1 fruit fly cellular context compared by ENCODE assay signal in the genomic region with DNA sequence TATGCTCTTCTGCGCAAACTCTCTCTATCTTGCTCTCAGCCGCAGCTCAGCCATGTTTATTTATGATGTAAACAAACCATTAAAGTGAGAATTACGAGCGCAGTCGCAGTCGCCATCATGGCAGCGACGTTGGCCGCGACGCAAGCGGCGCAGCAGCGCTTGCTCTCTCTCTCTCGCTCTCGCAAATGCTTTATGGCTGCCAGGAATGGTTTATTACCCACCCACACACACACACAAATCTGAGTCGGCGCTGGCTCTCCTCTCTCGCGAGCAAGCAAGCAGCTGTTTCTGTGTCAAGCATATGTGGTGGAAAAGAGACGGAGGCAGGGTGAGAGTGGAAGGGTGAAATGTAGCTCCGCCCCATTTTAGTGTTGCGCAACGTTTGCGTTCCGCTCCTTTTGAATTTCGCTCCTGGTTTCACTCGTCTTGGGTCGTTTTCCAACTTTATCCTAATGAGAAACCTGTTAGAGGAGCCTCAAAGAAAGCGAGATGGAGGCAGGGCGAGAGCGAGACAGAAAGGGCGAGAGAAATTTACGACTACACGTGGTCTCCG.
A peak's percentile ranks its signal among the peaks of the same experiment; 100 is the strongest.
TF ChIP-seq lines count a peak whose summit lies in the region.

No protein-coding gene starts in this region.

TF ChIP-seq in whole organism, embryonic, 481 proteins besides CTCF, POLR2A, EP300 and RAD21 (continued from another document and continues in another):
- TF ChIP-seq Sry-β (GFP tag; optimal IDR thresholded peaks at IDR 0.05; lab: Kevin White, UChicago) (no peak), CG12155 (GFP tag; optimal IDR thresholded peaks at IDR 0.05; lab: Kevin White, UChicago) (no peak), Ets65A (GFP tag; lab: Kevin White, UChicago) (no peak), CG17385 (GFP tag; optimal IDR thresholded peaks at IDR 0.05; lab: Kevin White, UChicago) (no peak), al (GFP tag; IDR thresholded peaks at IDR 0.05; lab: Robert Waterston, UW) (no peak), dpn (GFP tag; optimal IDR thresholded peaks at IDR 0.05; lab: Kevin White, UChicago) (peak in 1 of 2 experiments; percentile 31), onecut (GFP tag; IDR thresholded peaks at IDR 0.05; lab: Robert Waterston, UW) (no peak), pfk (GFP tag; optimal IDR thresholded peaks at IDR 0.05; lab: Kevin White, UChicago) (peak; percentile 28), CG10654 (GFP tag; optimal IDR thresholded peaks at IDR 0.05; lab: Kevin White, UChicago) (no peak), stwl (tag; optimal IDR thresholded peaks at IDR 0.05; lab: Kevin White, UChicago) (peak; percentile 78), CG16863 (GFP tag; optimal IDR thresholded peaks at IDR 0.05; lab: Kevin White, UChicago) (no peak), Bgb (GFP tag; IDR thresholded peaks at IDR 0.05; lab: Robert Waterston, UW; ENCODE audit: partially characterized antibody) (0 out of 2 replicates have a peak, but pooled peaks have one; percentile 22), Doc2 (GFP tag; IDR thresholded peaks at IDR 0.05; lab: Robert Waterston, UW) (no peak), fd3F (GFP tag; optimal IDR thresholded peaks at IDR 0.05; lab: Kevin White, UChicago) (no peak), Chrac-16 (GFP tag; optimal IDR thresholded peaks at IDR 0.05; lab: Kevin White, UChicago) (no peak), CG18619 (GFP tag; optimal IDR thresholded peaks at IDR 0.05; lab: Kevin White, UChicago) (no peak), TFAM (GFP tag; optimal IDR thresholded peaks at IDR 0.05; lab: Kevin White, UChicago) (no peak), CG18262 (tag; optimal IDR thresholded peaks at IDR 0.05; lab: Kevin White, UChicago) (peak; percentile 18), CG12071 (GFP tag; optimal IDR thresholded peaks at IDR 0.05; lab: Kevin White, UChicago) (peak; percentile 3), dysf (GFP tag; IDR thresholded peaks at IDR 0.05; lab: Robert Waterston, UW) (no peak), CG31441 (GFP tag; IDR thresholded peaks at IDR 0.05; lab: Robert Waterston, UW) (no peak), CG2202 (tag; optimal IDR thresholded peaks at IDR 0.05; lab: Kevin White, UChicago) (peak; percentile 0), CG16813 (GFP tag; IDR thresholded peaks at IDR 0.05; lab: Robert Waterston, UW; ENCODE audit: partially characterized antibody) (0 out of 3 replicates have a peak, but pooled peaks have one; percentile 9), CG1603 (tag; optimal IDR thresholded peaks at IDR 0.05; lab: Kevin White, UChicago) (no peak), ind (GFP tag; optimal IDR thresholded peaks at IDR 0.05; lab: Kevin White, UChicago) (no peak), sug (tag; optimal IDR thresholded peaks at IDR 0.05; lab: Kevin White, UChicago) (no peak), Trl (optimal IDR thresholded peaks at IDR 0.05; lab: Kevin White, UChicago) (peak; percentile 87 to 91), Trl (GFP tag; optimal IDR thresholded peaks at IDR 0.05; lab: Kevin White, UChicago) (peak; percentile 46), CG12659 (GFP tag; optimal IDR thresholded peaks at IDR 0.05; lab: Kevin White, UChicago) (no peak), CG7786 (GFP tag; optimal IDR thresholded peaks at IDR 0.05; lab: Kevin White, UChicago) (no peak), CG13894 (tag; optimal IDR thresholded peaks at IDR 0.05; lab: Kevin White, UChicago) (peak; percentile 18), chm (GFP tag; IDR thresholded peaks at IDR 0.05; lab: Robert Waterston, UW) (0 out of 2 replicates have a peak, but pooled peaks have one; percentile 15), CG4328 (GFP tag; optimal IDR thresholded peaks at IDR 0.05; lab: Kevin White, UChicago) (no peak), NFAT (GFP tag; IDR thresholded peaks at IDR 0.05; lab: Robert Waterston, UW) (no peak), tx (GFP tag; optimal IDR thresholded peaks at IDR 0.05; lab: Kevin White, UChicago) (no peak), CG10959 (GFP tag; IDR thresholded peaks at IDR 0.05; lab: Robert Waterston, UW) (no peak), prd (optimal IDR thresholded peaks at IDR 0.05; lab: Kevin White, UChicago) (no peak), prd (GFP tag; IDR thresholded peaks at IDR 0.05; lab: Robert Waterston, UW) (no peak), Hey (tag; optimal IDR thresholded peaks at IDR 0.05; lab: Kevin White, UChicago) (peak; percentile 13), ato (GFP tag; IDR thresholded peaks at IDR 0.05; lab: Robert Waterston, UW; ENCODE audit: partially characterized antibody) (no peak), Aef1 (GFP tag; IDR thresholded peaks at IDR 0.05; lab: Robert Waterston, UW) (no peak), CG34422 (GFP tag; IDR thresholded peaks at IDR 0.05; lab: Robert Waterston, UW) (peak; percentile 34; the same call in 1 of the 3 replicates), pzg (GFP tag; optimal IDR thresholded peaks at IDR 0.05; lab: Kevin White, UChicago) (peak; percentile 3), CG8924 (tag; optimal IDR thresholded peaks at IDR 0.05; lab: Kevin White, UChicago) (peak; percentile 47), ci (GFP tag; IDR thresholded peaks at IDR 0.05; lab: Robert Waterston, UW) (peak; percentile 36; the same call in 2 of the 3 replicates), Ptx1 (GFP tag; IDR thresholded peaks at IDR 0.05; lab: Robert Waterston, UW) (no peak), bowl (GFP tag; IDR thresholded peaks at IDR 0.05; lab: Robert Waterston, UW) (no peak), tin (GFP tag; optimal IDR thresholded peaks at IDR 0.05; lab: Kevin White, UChicago) (peak; percentile 31), CG2875 (GFP tag; optimal IDR thresholded peaks at IDR 0.05; lab: Kevin White, UChicago) (no peak), CG7745 (tag; optimal IDR thresholded peaks at IDR 0.05; lab: Kevin White, UChicago) (no peak), gce (GFP tag; IDR thresholded peaks at IDR 0.05; lab: Robert Waterston, UW) (0 out of 3 replicates have a peak, but pooled peaks have one; percentile 36), CG17359 (tag; optimal IDR thresholded peaks at IDR 0.05; lab: Kevin White, UChicago) (no peak), chif (GFP tag; optimal IDR thresholded peaks at IDR 0.05; lab: Kevin White, UChicago) (no peak), Rfx (GFP tag; IDR thresholded peaks at IDR 0.05; lab: Robert Waterston, UW) (0 out of 2 replicates have a peak, but pooled peaks have one; percentile 18), sr (GFP tag; IDR thresholded peaks at IDR 0.05; lab: Robert Waterston, UW) (no peak; the same call in 1 of the 3 replicates), pnt (GFP tag; optimal IDR thresholded peaks at IDR 0.05; lab: Kevin White, UChicago) (no peak), nau (GFP tag; optimal IDR thresholded peaks at IDR 0.05; lab: Kevin White, UChicago) (peak; percentile 64), Asciz (GFP tag; optimal IDR thresholded peaks at IDR 0.05; lab: Kevin White, UChicago) (no peak), CG13123 (GFP tag; optimal IDR thresholded peaks at IDR 0.05; lab: Kevin White, UChicago) (no peak), pb (GFP tag; optimal IDR thresholded peaks at IDR 0.05; lab: Kevin White, UChicago) (no peak), CG13775 (GFP tag; optimal IDR thresholded peaks at IDR 0.05; lab: Kevin White, UChicago) (peak; percentile 11), jigr1 (GFP tag; IDR thresholded peaks at IDR 0.05; lab: Robert Waterston, UW) (no peak), CG7987 (GFP tag; optimal IDR thresholded peaks at IDR 0.05; lab: Kevin White, UChicago) (no peak), cad (GFP tag; optimal IDR thresholded peaks at IDR 0.05; lab: Kevin White, UChicago) (peak; percentile 100), MTF-1 (GFP tag; optimal IDR thresholded peaks at IDR 0.05; lab: Kevin White, UChicago; ENCODE audit: borderline replicate concordance) (peak; percentile 22), CG8944 (GFP tag; optimal IDR thresholded peaks at IDR 0.05; lab: Kevin White, UChicago) (no peak), az2 (GFP tag; optimal IDR thresholded peaks at IDR 0.05; lab: Kevin White, UChicago) (no peak), B-H1 (GFP tag; IDR thresholded peaks at IDR 0.05; lab: Robert Waterston, UW) (no peak), CG12769 (tag; optimal IDR thresholded peaks at IDR 0.05; lab: Kevin White, UChicago) (no peak), Dref (GFP tag; IDR thresholded peaks at IDR 0.05; lab: Robert Waterston, UW) (no peak), CG30020 (tag; optimal IDR thresholded peaks at IDR 0.05; lab: Kevin White, UChicago) (no peak), CG10274 (GFP tag; optimal IDR thresholded peaks at IDR 0.05; lab: Kevin White, UChicago) (no peak), gro (GFP tag; optimal IDR thresholded peaks at IDR 0.05; lab: Kevin White, UChicago) (peak; percentile 31), CG15011 (GFP tag; optimal IDR thresholded peaks at IDR 0.05; lab: Kevin White, UChicago) (no peak), mam (GFP tag; optimal IDR thresholded peaks at IDR 0.05; lab: Kevin White, UChicago) (peak; percentile 31), CG17829 (tag; optimal IDR thresholded peaks at IDR 0.05; lab: Kevin White, UChicago) (peak; percentile 72), CG18599 (GFP tag; optimal IDR thresholded peaks at IDR 0.05; lab: Kevin White, UChicago) (peak; percentile 60), knrl (GFP tag; IDR thresholded peaks at IDR 0.05; lab: Robert Waterston, UW; ENCODE audit: partially characterized antibody) (no peak), CG17186 (GFP tag; optimal IDR thresholded peaks at IDR 0.05; lab: Kevin White, UChicago) (no peak), amos (GFP tag; IDR thresholded peaks at IDR 0.05; lab: Robert Waterston, UW; ENCODE audit: partially characterized antibody) (0 out of 2 replicates have a peak, but pooled peaks have one; percentile 8), tll (GFP tag; optimal IDR thresholded peaks at IDR 0.05; lab: Kevin White, UChicago) (peak in 1 of 2 experiments; percentile 88), CG1832 (GFP tag; optimal IDR thresholded peaks at IDR 0.05; lab: Kevin White, UChicago) (peak; percentile 95), CG7357 (GFP tag; IDR thresholded peaks at IDR 0.05; lab: Robert Waterston, UW) (no peak), CG10431 (GFP tag; optimal IDR thresholded peaks at IDR 0.05; lab: Kevin White, UChicago) (no peak), Sry-δ (GFP tag; optimal IDR thresholded peaks at IDR 0.05; lab: Kevin White, UChicago) (no peak), CG11085 (GFP tag; IDR thresholded peaks at IDR 0.05; lab: Robert Waterston, UW) (no peak), wdn (GFP tag; IDR thresholded peaks at IDR 0.05; lab: Robert Waterston, UW) (no peak), cas (GFP tag; IDR thresholded peaks at IDR 0.05; lab: Robert Waterston, UW) (no peak), CG4360 (GFP tag; IDR thresholded peaks at IDR 0.05; lab: Robert Waterston, UW) (0 out of 2 replicates have a peak, but pooled peaks have one; percentile 39), CG14710 (tag; optimal IDR thresholded peaks at IDR 0.05; lab: Kevin White, UChicago) (no peak), ttk (GFP tag; IDR thresholded peaks at IDR 0.05; lab: Robert Waterston, UW) (no peak; the same call in 1 of the 2 replicates), ssp (GFP tag; IDR thresholded peaks at IDR 0.05; lab: Robert Waterston, UW) (no peak), BEAF-32 (GFP tag; optimal IDR thresholded peaks at IDR 0.05; lab: Kevin White, UChicago) (no peak), pho (GFP tag; optimal IDR thresholded peaks at IDR 0.05; lab: Kevin White, UChicago) (peak; percentile 3), CG34224 (GFP tag; IDR thresholded peaks at IDR 0.05; lab: Robert Waterston, UW; ENCODE audit: partially characterized antibody) (peak; percentile 41; the same call in 2 of the 3 replicates), Hr78 (GFP tag; optimal IDR thresholded peaks at IDR 0.05; lab: Kevin White, UChicago) (no peak), Ada2b (GFP tag; IDR thresholded peaks at IDR 0.05; lab: Robert Waterston, UW) (no peak), ro (GFP tag; IDR thresholded peaks at IDR 0.05; lab: Robert Waterston, UW) (no peak), Hmx (GFP tag; optimal IDR thresholded peaks at IDR 0.05; lab: Kevin White, UChicago) (no peak), so (GFP tag; IDR thresholded peaks at IDR 0.05; lab: Robert Waterston, UW) (no peak), hth (optimal IDR thresholded peaks at IDR 0.05; lab: Kevin White, UChicago) (peak; percentile 82), CG2678 (tag; optimal IDR thresholded peaks at IDR 0.05; lab: Kevin White, UChicago) (no peak), fd102C (GFP tag; optimal IDR thresholded peaks at IDR 0.05; lab: Kevin White, UChicago) (peak; percentile 57), CG12104 (GFP tag; optimal IDR thresholded peaks at IDR 0.05; lab: Kevin White, UChicago) (no peak), CG10543 (GFP tag; optimal IDR thresholded peaks at IDR 0.05; lab: Kevin White, UChicago) (peak; percentile 27), C15 (GFP tag; IDR thresholded peaks at IDR 0.05; lab: Robert Waterston, UW) (no peak), hb (GFP tag; IDR thresholded peaks at IDR 0.05; lab: Robert Waterston, UW; ENCODE audit: partially characterized antibody) (no peak), gcm (GFP tag; optimal IDR thresholded peaks at IDR 0.05; lab: Kevin White, UChicago) (peak; percentile 47), D19B (GFP tag; optimal IDR thresholded peaks at IDR 0.05; lab: Kevin White, UChicago) (no peak), CG4404 (GFP tag; IDR thresholded peaks at IDR 0.05; lab: Robert Waterston, UW) (no peak), lbe (GFP tag; optimal IDR thresholded peaks at IDR 0.05; lab: Kevin White, UChicago) (peak; percentile 35), CG2129 (GFP tag; IDR thresholded peaks at IDR 0.05; lab: Robert Waterston, UW; ENCODE audit: partially characterized antibody) (no peak), Dip3 (GFP tag; optimal IDR thresholded peaks at IDR 0.05; lab: Kevin White, UChicago) (no peak), NK7.1 (GFP tag; optimal IDR thresholded peaks at IDR 0.05; lab: Kevin White, UChicago) (no peak), vnd (GFP tag; IDR thresholded peaks at IDR 0.05; lab: Robert Waterston, UW; ENCODE audit: partially characterized antibody) (no peak), Scr (GFP tag; IDR thresholded peaks at IDR 0.05; lab: Robert Waterston, UW; ENCODE audit: partially characterized antibody) (peak; percentile 52), CG32767 (GFP tag; IDR thresholded peaks at IDR 0.05; lab: Robert Waterston, UW) (0 out of 2 replicates have a peak, but pooled peaks have one; percentile 18), CG9609 (GFP tag; optimal IDR thresholded peaks at IDR 0.05; lab: Kevin White, UChicago) (no peak), CG2199 (GFP tag; IDR thresholded peaks at IDR 0.05; lab: Robert Waterston, UW) (no peak), CoRest (tag; optimal IDR thresholded peaks at IDR 0.05; lab: Kevin White, UChicago) (peak; percentile 43), CG8089 (GFP tag; optimal IDR thresholded peaks at IDR 0.05; lab: Kevin White, UChicago) (peak; percentile 11), Hand (GFP tag; optimal IDR thresholded peaks at IDR 0.05; lab: Kevin White, UChicago) (no peak), Sox102F (GFP tag; optimal IDR thresholded peaks at IDR 0.05; lab: Kevin White, UChicago) (no peak), her (GFP tag; optimal IDR thresholded peaks at IDR 0.05; lab: Kevin White, UChicago) (no peak), Mrtf (GFP tag; IDR thresholded peaks at IDR 0.05; lab: Robert Waterston, UW) (no peak), scrt (GFP tag; optimal IDR thresholded peaks at IDR 0.05; lab: Kevin White, UChicago) (peak; percentile 97)
